Fruit fly (Drosophila melanogaster): ENCODE results near the gene KLHL18.

KLHL18 gene

dm6 chr3R:11992934-11993670 is 17.1 kb downstream of the KLHL18 start, which contains the start of gene mfas (continued):
- TF ChIP-seq Fer1 (GFP tag; optimal IDR thresholded peaks at IDR 0.05): no peak
- peak; percentile 72 for TF ChIP-seq ATbp (GFP tag; optimal IDR thresholded peaks at IDR 0.05)
- TF ChIP-seq gsb (GFP tag; IDR thresholded peaks at IDR 0.05): no peak
- TF ChIP-seq onecut (GFP tag; IDR thresholded peaks at IDR 0.05): peak; percentile 19; the same call in 1 of the 2 replicates
- peak; percentile 41 for TF ChIP-seq CG33557 (GFP tag; optimal IDR thresholded peaks at IDR 0.05)
- no peak for TF ChIP-seq Dfd (GFP tag; optimal IDR thresholded peaks at IDR 0.05)
- peak; percentile 44 for TF ChIP-seq fd64A (GFP tag; optimal IDR thresholded peaks at IDR 0.05)
- TF ChIP-seq dmrt99B (tag; optimal IDR thresholded peaks at IDR 0.05): peak; percentile 20
- TF ChIP-seq tin (GFP tag; optimal IDR thresholded peaks at IDR 0.05): no peak
- peak; percentile 22; the same call in 1 of the 2 replicates for TF ChIP-seq bbx (GFP tag; IDR thresholded peaks at IDR 0.05; ENCODE audit: partially characterized antibody)
- TF ChIP-seq zf30C (GFP tag; optimal IDR thresholded peaks at IDR 0.05): peak; percentile 14
- TF ChIP-seq twi (tag; optimal IDR thresholded peaks at IDR 0.05): no peak
- TF ChIP-seq CG11398 (GFP tag; optimal IDR thresholded peaks at IDR 0.05): no peak
- peak; percentile 42 for TF ChIP-seq Asciz (GFP tag; optimal IDR thresholded peaks at IDR 0.05)
- TF ChIP-seq Atf-2 (GFP tag; optimal IDR thresholded peaks at IDR 0.05): no peak
- no peak for TF ChIP-seq CG12391 (tag; optimal IDR thresholded peaks at IDR 0.05)
- no peak for TF ChIP-seq CG34376 (GFP tag; optimal IDR thresholded peaks at IDR 0.05)
- TF ChIP-seq CG2202 (tag; optimal IDR thresholded peaks at IDR 0.05): no peak
- peak; percentile 61 for TF ChIP-seq lab (GFP tag; optimal IDR thresholded peaks at IDR 0.05)
- TF ChIP-seq CG3163 (GFP tag; optimal IDR thresholded peaks at IDR 0.05): peak; percentile 32
- 0 out of 3 replicates have a peak, but pooled peaks have one; percentile 27 for TF ChIP-seq otp (GFP tag; IDR thresholded peaks at IDR 0.05)
- peak; percentile 21 for TF ChIP-seq Hmr (GFP tag; optimal IDR thresholded peaks at IDR 0.05)
- TF ChIP-seq seq (GFP tag; IDR thresholded peaks at IDR 0.05): 0 out of 2 replicates have a peak, but pooled peaks have one; percentile 9
- TF ChIP-seq esg (GFP tag; conservative IDR thresholded peaks at IDR 0.05): no peak
- TF ChIP-seq bsh (GFP tag; optimal IDR thresholded peaks at IDR 0.05): peak in 1 of 2 experiments; percentile 52
- TF ChIP-seq Bgb (GFP tag; IDR thresholded peaks at IDR 0.05; ENCODE audit: partially characterized antibody): peak; percentile 7; the same call in 1 of the 2 replicates
- no peak for TF ChIP-seq ems (GFP tag; optimal IDR thresholded peaks at IDR 0.05)
- TF ChIP-seq Blimp-1 (GFP tag; optimal IDR thresholded peaks at IDR 0.05): peak; percentile 55
- TF ChIP-seq scrt (GFP tag; optimal IDR thresholded peaks at IDR 0.05): no peak
- no peak for TF ChIP-seq br (optimal IDR thresholded peaks at IDR 0.05)
- peak; percentile 6 for TF ChIP-seq CG4707 (GFP tag; optimal IDR thresholded peaks at IDR 0.05)
- peak; percentile 10 for TF ChIP-seq pfk (GFP tag; optimal IDR thresholded peaks at IDR 0.05)
- TF ChIP-seq CG10274 (GFP tag; optimal IDR thresholded peaks at IDR 0.05): no peak
- TF ChIP-seq nom (GFP tag; optimal IDR thresholded peaks at IDR 0.05): peak; percentile 23
- peak; percentile 34 for TF ChIP-seq CG17359 (tag; optimal IDR thresholded peaks at IDR 0.05)
- TF ChIP-seq Med (GFP tag): peak; percentile 84
- TF ChIP-seq CG13624 (GFP tag; optimal IDR thresholded peaks at IDR 0.05): no peak
- TF ChIP-seq CG30431 (GFP tag; optimal IDR thresholded peaks at IDR 0.05): no peak
- peak; percentile 25 for TF ChIP-seq unpg (GFP tag; optimal IDR thresholded peaks at IDR 0.05)
- TF ChIP-seq gem (tag; optimal IDR thresholded peaks at IDR 0.05): peak; percentile 28
- peak; percentile 39 for TF ChIP-seq CG11504 (tag; optimal IDR thresholded peaks at IDR 0.05)
- TF ChIP-seq HHEX (GFP tag; optimal IDR thresholded peaks at IDR 0.05): peak; percentile 17
- no peak for TF ChIP-seq zen (tag; optimal IDR thresholded peaks at IDR 0.05)
- TF ChIP-seq CG17802 (tag; optimal IDR thresholded peaks at IDR 0.05): no peak
- TF ChIP-seq vvl (GFP tag; IDR thresholded peaks at IDR 0.05): peak; percentile 80
- peak; percentile 81; the same call in 2 of the 4 replicates for TF ChIP-seq chinmo (GFP tag; IDR thresholded peaks at IDR 0.05; ENCODE audit: partially characterized antibody)
- peak; percentile 27 for TF ChIP-seq CG7987 (GFP tag; optimal IDR thresholded peaks at IDR 0.05)
- no peak for TF ChIP-seq TFAM (GFP tag; optimal IDR thresholded peaks at IDR 0.05)
